Worm (Caenorhabditis elegans): ENCODE data around the gene C50B6.9.

Gene C50B6.9

DNA sequence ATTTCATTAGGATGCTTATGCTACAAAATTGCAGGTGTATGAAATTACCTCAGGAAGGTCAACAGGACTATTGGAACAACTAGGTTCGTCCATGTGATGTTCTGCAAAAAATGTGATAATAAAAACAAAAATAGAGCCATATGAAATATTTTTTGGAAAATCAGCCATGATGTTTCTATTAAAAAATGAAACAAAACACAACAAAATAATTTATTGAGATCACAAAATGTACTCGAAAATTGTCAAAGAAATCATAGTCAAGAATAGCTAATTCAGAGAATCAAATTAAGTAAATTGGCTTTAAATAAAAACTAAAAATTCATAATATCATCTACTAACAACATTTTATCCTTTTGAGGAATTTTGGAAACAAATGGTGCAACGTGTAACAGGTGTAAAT lies 5.2 kb upstream of the C50B6.9 start, which contains the start of gene nhr-129:
Gene nhr-129 (minus strand): TSS at position 101 of the 400 bp plus-strand sequence.
- no peak for TF ChIP-seq hpl-2 (GFP tag; optimal IDR thresholded peaks at IDR 0.05)
- TF ChIP-seq nhr-11 (tag; optimal IDR thresholded peaks at IDR 0.05) = no peak
- no peak for TF ChIP-seq unc-130 (tag; optimal IDR thresholded peaks at IDR 0.05)
- no peak for TF ChIP-seq mef-2 (tag; optimal IDR thresholded peaks at IDR 0.05)
- no peak for TF ChIP-seq snu-23 (GFP tag; optimal IDR thresholded peaks at IDR 0.05)
- TF ChIP-seq lin-15B (tag; optimal IDR thresholded peaks at IDR 0.05) = no peak
- no peak for TF ChIP-seq pqm-1 (tag; optimal IDR thresholded peaks at IDR 0.05)
- no peak for TF ChIP-seq C16A3.4 (tag; optimal IDR thresholded peaks at IDR 0.05)
- TF ChIP-seq ceh-88 (GFP tag; IDR thresholded peaks at IDR 0.05) = no peak
- no peak for TF ChIP-seq tlp-1 (tag; optimal IDR thresholded peaks at IDR 0.05)
- no peak for TF ChIP-seq sptf-1 (tag; optimal IDR thresholded peaks at IDR 0.05)
- no peak for TF ChIP-seq lin-13 (GFP tag; optimal IDR thresholded peaks at IDR 0.05)
- no peak for TF ChIP-seq C04F5.9 (tag; optimal IDR thresholded peaks at IDR 0.05)
- TF ChIP-seq nhr-20 (tag; optimal IDR thresholded peaks at IDR 0.05) = no peak
- no peak for TF ChIP-seq nhr-71 (tag; optimal IDR thresholded peaks at IDR 0.05)
- TF ChIP-seq fos-1 (tag; optimal IDR thresholded peaks at IDR 0.05) = no peak
- TF ChIP-seq zip-4 (GFP tag; optimal IDR thresholded peaks at IDR 0.05) = no peak

DNA sequence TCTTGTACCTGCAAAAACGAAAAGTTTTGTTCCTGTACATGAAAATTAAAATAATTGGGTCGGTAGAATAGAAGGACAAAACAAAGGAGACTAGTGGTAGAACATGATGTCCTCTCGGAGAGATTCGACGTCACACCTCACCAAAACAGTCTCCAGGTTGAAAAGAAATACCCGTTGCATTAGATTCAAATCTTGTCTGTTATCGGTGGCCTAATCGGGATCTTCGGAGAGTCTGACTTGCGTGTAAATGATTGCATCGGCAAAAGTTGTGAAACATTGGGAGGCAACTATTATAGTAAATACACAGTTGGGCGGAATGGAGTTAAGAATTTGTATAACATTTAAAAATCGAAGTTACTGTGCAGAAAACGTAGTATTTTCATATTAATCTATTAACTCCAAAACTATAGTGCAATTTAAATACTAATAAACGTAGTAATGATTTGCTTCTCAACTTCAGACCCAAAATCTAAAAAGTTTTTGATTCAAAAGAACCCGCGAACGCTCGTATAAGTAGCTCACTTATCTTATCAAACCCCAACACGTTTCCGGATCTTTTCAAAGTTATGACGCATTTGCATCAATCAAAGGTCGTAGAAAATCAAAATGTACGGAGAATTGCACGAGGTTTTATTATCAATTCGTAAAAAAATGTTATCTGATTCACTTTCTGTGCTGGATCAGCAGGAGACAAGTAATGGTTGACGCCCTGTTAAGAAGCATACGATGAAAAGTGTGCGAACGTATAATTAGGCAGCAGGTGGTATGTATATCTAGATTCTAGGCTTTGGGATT lies 2.6 kb upstream of the C50B6.9 start, which contains the start of gene nhr-168:
Gene nhr-168 (minus strand): TSS at position 486 of the 795 bp plus-strand sequence.
- TF ChIP-seq blmp-1 (tag; optimal IDR thresholded peaks at IDR 0.05) (peak; percentile 38), lin-13 (GFP tag; optimal IDR thresholded peaks at IDR 0.05) (no peak), lin-14 (GFP tag; optimal IDR thresholded peaks at IDR 0.05) (peak; percentile 68), vab-15 (tag; optimal IDR thresholded peaks at IDR 0.05) (no peak), pax-3 (tag; optimal IDR thresholded peaks at IDR 0.05) (peak; percentile 39), elt-2 (tag; optimal IDR thresholded peaks at IDR 0.05) (peak; percentile 72), nhr-85 (tag) (peak; percentile 88), rnt-1 (tag; optimal IDR thresholded peaks at IDR 0.05) (peak; percentile 12), lin-15B (tag; optimal IDR thresholded peaks at IDR 0.05) (no peak), ets-5 (GFP tag; IDR thresholded peaks at IDR 0.05) (no peak), grh-1 (GFP tag; IDR thresholded peaks at IDR 0.05) (peak; percentile 41), nhr-20 (tag; optimal IDR thresholded peaks at IDR 0.05) (peak; percentile 5)

DNA sequence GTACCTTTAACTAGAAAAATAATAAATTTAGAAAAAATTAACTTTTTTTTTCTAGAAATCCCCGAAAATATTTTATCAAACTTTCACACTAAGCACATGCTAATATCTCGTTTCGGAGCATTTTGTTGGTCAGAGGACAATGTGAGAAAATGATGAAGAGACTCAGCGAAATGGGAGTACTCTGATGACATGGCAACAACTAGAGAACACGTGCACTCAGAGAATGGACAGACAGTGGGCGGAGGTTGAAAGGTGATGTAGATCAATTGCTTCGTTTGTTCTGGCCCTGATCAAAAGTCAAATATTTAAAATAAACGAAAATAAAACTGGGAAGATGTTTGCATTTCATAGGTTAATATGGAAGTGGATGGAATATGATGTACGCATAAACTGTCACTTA lies 1.7 kb upstream of the C50B6.9 start:
- peak; percentile 18 for TF ChIP-seq nhr-85 (tag)
- TF ChIP-seq rnt-1 (tag; optimal IDR thresholded peaks at IDR 0.05) = peak; percentile 7
- no peak for TF ChIP-seq skn-1 (tag; optimal IDR thresholded peaks at IDR 0.05)
- no peak for TF ChIP-seq ceh-90 (tag; optimal IDR thresholded peaks at IDR 0.05)
- no peak for TF ChIP-seq pax-3 (tag; optimal IDR thresholded peaks at IDR 0.05)
- TF ChIP-seq ztf-11 (tag; optimal IDR thresholded peaks at IDR 0.05) = no peak
- TF ChIP-seq lin-13 (GFP tag; optimal IDR thresholded peaks at IDR 0.05) = no peak
- TF ChIP-seq hlh-4 (tag; optimal IDR thresholded peaks at IDR 0.05) = no peak
- no peak for TF ChIP-seq dsc-1 (tag; optimal IDR thresholded peaks at IDR 0.05)
- TF ChIP-seq tbx-2 (tag; optimal IDR thresholded peaks at IDR 0.05) = no peak
- peak in 1 of 2 experiments; percentile 11 for TF ChIP-seq mdl-1 (tag; optimal IDR thresholded peaks at IDR 0.05)
- TF ChIP-seq hlh-17 (GFP tag; optimal IDR thresholded peaks at IDR 0.05; ENCODE audit: borderline replicate concordance) = no peak
- TF ChIP-seq nhr-20 (tag; optimal IDR thresholded peaks at IDR 0.05) = peak; percentile 11
- TF ChIP-seq unc-86 (tag; optimal IDR thresholded peaks at IDR 0.05) = no peak
- no peak for TF ChIP-seq swsn-7 (tag; optimal IDR thresholded peaks at IDR 0.05)
- no peak for TF ChIP-seq nhr-77 (tag; optimal IDR thresholded peaks at IDR 0.05)
- TF ChIP-seq unc-98 (GFP tag; IDR thresholded peaks at IDR 0.05) = no peak
- TF ChIP-seq irx-1 (tag; optimal IDR thresholded peaks at IDR 0.05) = no peak
- TF ChIP-seq C04F5.9 (tag; optimal IDR thresholded peaks at IDR 0.05) = no peak
- no peak for TF ChIP-seq nhr-28 (tag; optimal IDR thresholded peaks at IDR 0.05)
- TF ChIP-seq lin-35 (GFP tag; optimal IDR thresholded peaks at IDR 0.05) = peak in 1 of 2 experiments; percentile 4
- TF ChIP-seq nhr-71 (tag; optimal IDR thresholded peaks at IDR 0.05) = peak; percentile 19
- TF ChIP-seq unc-30 (tag; optimal IDR thresholded peaks at IDR 0.05) = no peak
- TF ChIP-seq ceh-82 (tag; optimal IDR thresholded peaks at IDR 0.05) = no peak
- no peak for TF ChIP-seq nhr-12 (tag; optimal IDR thresholded peaks at IDR 0.05)
- no peak for TF ChIP-seq fos-1 (tag; optimal IDR thresholded peaks at IDR 0.05)
- no peak for TF ChIP-seq egl-13 (tag; optimal IDR thresholded peaks at IDR 0.05)
- TF ChIP-seq zag-1 (tag; optimal IDR thresholded peaks at IDR 0.05) = no peak
- peak; percentile 27 for TF ChIP-seq fkh-8 (tag; optimal IDR thresholded peaks at IDR 0.05)
- peak; percentile 3 for TF ChIP-seq lin-14 (GFP tag; optimal IDR thresholded peaks at IDR 0.05)

Data from whole organism, L1 larva.